Worm (Caenorhabditis elegans) whole organism, late embryonic: ENCODE data around the gene gldi-11.

Source experiments
- C08G9.2 ChIP-seq: sonication (generic microtip); optimal IDR thresholded peaks from 2 replicates; lab custom pipeline; 2016; ENCODE audit warnings: mild to moderate bottlenecking, missing genetic modification characterization, moderate library complexity, missing compliant biosample characterization
- K02D7.2 ChIP-seq: sonication (generic microtip); optimal IDR thresholded peaks from 2 replicates; lab custom pipeline; 2017; ENCODE audit warnings: mild to moderate bottlenecking, missing genetic modification characterization, missing compliant biosample characterization
- K09A11.1 ChIP-seq: sonication (generic microtip); optimal IDR thresholded peaks from 2 replicates; lab custom pipeline; 2017; ENCODE audit warnings: antibody characterized with exemption, mild to moderate bottlenecking, missing genetic modification characterization, missing compliant biosample characterization; ENCODE audit not compliant: insufficient read depth
- T23F11.4 ChIP-seq: fragments of 200-800 bp; sonication (Bioruptor generic); optimal IDR thresholded peaks from 2 replicates; lab custom pipeline; 2018; ENCODE audit warnings: mild to moderate bottlenecking, missing genetic modification characterization, missing compliant biosample characterization
- Y22D7AL.16 ChIP-seq: sonication (generic microtip); optimal IDR thresholded peaks from 2 replicates; lab custom pipeline; 2016; ENCODE audit warnings: missing genetic modification characterization, missing compliant biosample characterization
- ahr-1 ChIP-seq: sonication (generic microtip); optimal IDR thresholded peaks from 2 replicates; lab custom pipeline; 2016; ENCODE audit warnings: missing genetic modification characterization, missing compliant biosample characterization
- ama-1 ChIP-seq: fragments of 150-350 bp; optimal IDR thresholded peaks from 2 replicates; lab custom pipeline; 2014
- ceh-19 ChIP-seq: fragments of 200-800 bp; sonication (Bioruptor generic); optimal IDR thresholded peaks from 2 replicates; lab custom pipeline; 2018; ENCODE audit warnings: mild to moderate bottlenecking, missing genetic modification characterization, missing compliant biosample characterization
- ceh-2 ChIP-seq: sonication (generic microtip); optimal IDR thresholded peaks from 2 replicates; lab custom pipeline; 2016; ENCODE audit warnings: missing genotype, missing genetic modification characterization, missing compliant biosample characterization
- ceh-30 ChIP-seq: fragments of 150-350 bp; optimal IDR thresholded peaks from 2 replicates; lab custom pipeline; 2014; ENCODE audit warnings: missing biosample characterization, missing genetic modification characterization
- ceh-31 ChIP-seq: sonication (generic microtip); optimal IDR thresholded peaks from 2 replicates; lab custom pipeline; 2016; ENCODE audit warnings: missing genetic modification characterization, missing compliant biosample characterization
- ceh-34 ChIP-seq: sonication (generic microtip); optimal IDR thresholded peaks from 2 replicates; lab custom pipeline; 2016; ENCODE audit warnings: mild to moderate bottlenecking, missing genetic modification characterization, missing compliant biosample characterization
- ceh-45 ChIP-seq: fragments of 200-800 bp; sonication (Bioruptor generic); IDR thresholded peaks from 2 replicates; pipeline ENCODE4 v1.3.6; 2022; ENCODE audit warnings: missing genetic modification reagents, missing genetic modification characterization, missing compliant biosample characterization
- ceh-48 ChIP-seq: sonication (generic microtip); optimal IDR thresholded peaks from 2 replicates; lab custom pipeline; 2016; ENCODE audit warnings: missing genetic modification characterization, inconsistent platforms, missing compliant biosample characterization
- ceh-6 ChIP-seq: fragments of 200-800 bp; sonication (Bioruptor generic); optimal IDR thresholded peaks from 2 replicates; lab custom pipeline; 2018; ENCODE audit warnings: mild to moderate bottlenecking, missing genetic modification characterization, missing compliant biosample characterization
- ceh-9 ChIP-seq: sonication (generic microtip); optimal IDR thresholded peaks from 2 replicates; lab custom pipeline; 2016; ENCODE audit warnings: mild to moderate bottlenecking, missing genetic modification characterization, inconsistent platforms, missing compliant biosample characterization
- che-1 ChIP-seq: sonication (generic microtip); optimal IDR thresholded peaks from 2 replicates; lab custom pipeline; 2016; ENCODE audit warnings: mild to moderate bottlenecking, missing genetic modification characterization, missing compliant biosample characterization
- elt-4 ChIP-seq: sonication (generic microtip); optimal IDR thresholded peaks from 2 replicates; lab custom pipeline; 2016; ENCODE audit warnings: missing genetic modification characterization, missing compliant biosample characterization
- eyg-1 ChIP-seq: sonication (generic microtip); optimal IDR thresholded peaks from 2 replicates; lab custom pipeline; 2016; ENCODE audit warnings: missing genotype, missing genetic modification characterization, missing compliant biosample characterization
- fax-1 ChIP-seq: sonication (generic microtip); optimal IDR thresholded peaks from 2 replicates; lab custom pipeline; 2016; ENCODE audit warnings: missing genotype, missing genetic modification characterization, missing compliant biosample characterization
- fkh-10 ChIP-seq: fragments of 150-350 bp; optimal IDR thresholded peaks from 2 replicates; lab custom pipeline; 2014; ENCODE audit warnings: missing biosample characterization, missing genetic modification reagents, missing genetic modification characterization
- fkh-6 ChIP-seq: sonication (generic microtip); optimal IDR thresholded peaks from 2 replicates; lab custom pipeline; 2016; ENCODE audit warnings: missing genetic modification characterization, missing compliant biosample characterization
- gmeb-2 ChIP-seq: sonication (generic microtip); optimal IDR thresholded peaks from 2 replicates; lab custom pipeline; 2016; ENCODE audit warnings: missing genetic modification characterization, inconsistent platforms, missing compliant biosample characterization
- hlh-13 ChIP-seq: fragments of 200-800 bp; sonication (Bioruptor generic); optimal IDR thresholded peaks from 2 replicates; lab custom pipeline; 2018; ENCODE audit warnings: mild to moderate bottlenecking, missing genetic modification characterization, missing compliant biosample characterization
- hlh-15 ChIP-seq: sonication (generic microtip); optimal IDR thresholded peaks from 2 replicates; lab custom pipeline; 2016; ENCODE audit warnings: missing genetic modification characterization, missing compliant biosample characterization
- hlh-6 ChIP-seq: sonication (generic microtip); optimal IDR thresholded peaks from 2 replicates; lab custom pipeline; 2016; ENCODE audit warnings: missing genotype, missing genetic modification characterization, missing compliant biosample characterization
- hlh-8 ChIP-seq: sonication (generic microtip); optimal IDR thresholded peaks from 2 replicates; lab custom pipeline; 2016; ENCODE audit warnings: missing genotype, missing genetic modification characterization, missing compliant biosample characterization
- lim-6 ChIP-seq: sonication (generic microtip); optimal IDR thresholded peaks from 2 replicates; lab custom pipeline; 2016; ENCODE audit warnings: missing genetic modification characterization, missing compliant biosample characterization
- lin-11 ChIP-seq: fragments of 200-800 bp; sonication (Bioruptor generic); optimal IDR thresholded peaks from 2 replicates; lab custom pipeline; 2018; ENCODE audit warnings: mild to moderate bottlenecking, missing genetic modification characterization, missing compliant biosample characterization
- madf-2 ChIP-seq: sonication (generic microtip); optimal IDR thresholded peaks from 2 replicates; lab custom pipeline; 2017; ENCODE audit warnings: missing genetic modification characterization, missing compliant biosample characterization
- mec-3 ChIP-seq: sonication (generic microtip); optimal IDR thresholded peaks from 2 replicates; lab custom pipeline; 2016; ENCODE audit warnings: borderline replicate concordance, missing genetic modification characterization, missing compliant biosample characterization
- nhr-232 ChIP-seq: sonication (generic microtip); optimal IDR thresholded peaks from 2 replicates; lab custom pipeline; 2016; ENCODE audit warnings: missing genetic modification characterization, missing compliant biosample characterization
- npax-4 ChIP-seq: sonication (generic microtip); optimal IDR thresholded peaks from 2 replicates; lab custom pipeline; 2016; ENCODE audit warnings: missing genetic modification characterization, missing compliant biosample characterization
- pag-3 ChIP-seq: sonication (generic microtip); optimal IDR thresholded peaks from 2 replicates; lab custom pipeline; 2016; ENCODE audit warnings: missing compliant biosample characterization, missing genetic modification characterization, borderline replicate concordance
- pat-9 ChIP-seq: fragments of 200-800 bp; sonication (Bioruptor generic); optimal IDR thresholded peaks from 2 replicates; lab custom pipeline; 2018; ENCODE audit warnings: mild to moderate bottlenecking, missing genetic modification characterization, moderate library complexity, missing compliant biosample characterization
- pax-1 ChIP-seq: fragments of 150-350 bp; optimal IDR thresholded peaks from 2 replicates; lab custom pipeline; 2014; ENCODE audit warnings: missing biosample characterization, missing genetic modification characterization
- pha-4 ChIP-seq: fragments of 150-350 bp; optimal IDR thresholded peaks from 2 replicates; lab custom pipeline; 2018; ENCODE audit warnings: missing biosample characterization, missing genetic modification reagents, missing genetic modification characterization
- ref-2 ChIP-seq: sonication (generic microtip); optimal IDR thresholded peaks from 2 replicates; lab custom pipeline; 2016; ENCODE audit warnings: missing genetic modification characterization, missing compliant biosample characterization
- rnt-1 ChIP-seq: sonication (generic microtip); optimal IDR thresholded peaks from 2 replicates; lab custom pipeline; 2016; ENCODE audit warnings: missing genetic modification characterization, missing compliant biosample characterization
- sox-2 ChIP-seq: fragments of 200-800 bp; sonication (Bioruptor generic); IDR thresholded peaks from 2 replicates; pipeline ENCODE4 v1.3.6; 2022; ENCODE audit warnings: missing genetic modification reagents, missing genetic modification characterization, missing compliant biosample characterization
- sox-4 ChIP-seq: sonication (generic microtip); optimal IDR thresholded peaks from 2 replicates; lab custom pipeline; 2017; ENCODE audit warnings: mild to moderate bottlenecking, missing genetic modification characterization, inconsistent platforms, missing compliant biosample characterization
- tbx-7 ChIP-seq: sonication (generic microtip); optimal IDR thresholded peaks from 2 replicates; lab custom pipeline; 2016; ENCODE audit warnings: missing genotype, missing genetic modification characterization, missing compliant biosample characterization
- ttx-3 ChIP-seq: sonication (generic microtip); optimal IDR thresholded peaks from 2 replicates; lab custom pipeline; 2016; ENCODE audit warnings: missing genetic modification reagents, missing genetic modification characterization, missing compliant biosample characterization
- unc-3 ChIP-seq, 2 experiments: fragments of 200-800 bp in 1 of 2; sonication (Bioruptor generic) in 1 of 2; sonication (generic microtip) in 1 of 2; conservative IDR thresholded peaks in 1 of 2; optimal IDR thresholded peaks in 1 of 2; 2 replicates each; pipeline versions ENCODE4 v1.3.6 to Lab custom; 2016 to 2022; ENCODE audit warnings: missing compliant biosample characterization in 2 of 2, missing genetic modification characterization in 2 of 2, missing genetic modification reagents in 1 of 2
- unc-55 ChIP-seq: sonication (generic microtip); optimal IDR thresholded peaks from 2 replicates; lab custom pipeline; 2017; ENCODE audit warnings: missing biosample characterization, missing genetic modification reagents, missing genetic modification characterization
- zip-5 ChIP-seq: sonication (generic microtip); optimal IDR thresholded peaks from 2 replicates; lab custom pipeline; 2016; ENCODE audit warnings: missing genetic modification characterization, missing compliant biosample characterization
- ztf-16 ChIP-seq: sonication (generic microtip); optimal IDR thresholded peaks from 2 replicates; lab custom pipeline; 2017; ENCODE audit warnings: missing genetic modification characterization, missing compliant biosample characterization

The gldi-11 gene

DNA sequence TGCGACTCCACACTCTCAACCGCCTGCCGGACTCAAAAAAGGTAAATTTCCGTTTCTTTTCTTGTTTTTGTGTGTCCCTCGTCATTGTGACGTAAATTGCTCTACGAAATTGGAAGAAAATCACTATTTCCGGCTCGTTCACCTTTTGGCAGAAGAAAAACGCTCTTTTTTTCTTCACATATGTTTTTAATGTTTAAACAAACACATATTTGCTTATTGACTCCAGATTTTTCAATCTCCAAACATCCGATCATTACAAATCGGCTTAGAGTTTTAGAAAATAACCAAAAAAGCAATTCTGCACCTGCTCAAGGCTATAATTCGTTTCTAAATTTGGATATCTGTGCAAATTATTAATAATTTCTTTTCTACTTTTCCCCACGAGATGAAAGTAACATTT is 39.7 kb downstream of the gldi-11 start:
- no peak for TF ChIP-seq zip-5 (tag; lab: Kevin White, UChicago)
- TF ChIP-seq sox-4, result no peak
- TF ChIP-seq ceh-48 (tag; lab: Kevin White, UChicago), result no peak
- no peak for TF ChIP-seq pha-4
- no peak for TF ChIP-seq gmeb-2 (tag; lab: Kevin White, UChicago)

DNA sequence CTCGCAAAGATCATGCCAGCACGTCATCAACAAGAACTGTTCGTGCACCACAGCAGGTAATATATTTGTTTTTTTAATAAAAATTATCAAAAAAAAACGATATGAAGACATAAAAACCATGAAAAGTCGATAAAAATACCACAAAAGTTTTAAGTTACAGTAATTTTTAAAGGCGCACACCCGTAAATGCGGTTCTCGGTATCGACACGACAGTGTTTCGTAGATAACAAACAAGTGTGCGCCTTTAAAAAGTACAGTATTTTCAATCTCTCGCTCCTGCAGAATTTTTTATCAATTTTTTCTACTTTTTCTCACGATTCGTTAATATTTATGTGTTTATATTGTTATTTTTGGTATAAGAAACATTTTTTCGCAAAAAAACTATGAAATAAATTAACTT is 40.3 kb downstream of the gldi-11 start:
- TF ChIP-seq pha-4 (no peak), rnt-1 (tag; lab: Kevin White, UChicago) (no peak), ceh-6 (GFP tag; lab: Kevin White, UChicago) (no peak), sox-2 (no peak), madf-2 (tag; lab: Kevin White, UChicago) (no peak), sox-4 (no peak), hlh-13 (GFP tag; lab: Kevin White, UChicago) (no peak), ceh-19 (GFP tag; lab: Kevin White, UChicago) (no peak), pax-1 (tag; lab: Kevin White, UChicago) (no peak), hlh-6 (no peak), Y22D7AL.16 (no peak), tbx-7 (no peak), ceh-9 (tag; lab: Kevin White, UChicago) (no peak), ztf-16 (tag; lab: Kevin White, UChicago) (no peak), pat-9 (tag; lab: Kevin White, UChicago) (no peak), fkh-10 (no peak), nhr-232 (no peak), ama-1 (lab: Kevin White, UChicago) (no peak), hlh-8 (no peak)

DNA sequence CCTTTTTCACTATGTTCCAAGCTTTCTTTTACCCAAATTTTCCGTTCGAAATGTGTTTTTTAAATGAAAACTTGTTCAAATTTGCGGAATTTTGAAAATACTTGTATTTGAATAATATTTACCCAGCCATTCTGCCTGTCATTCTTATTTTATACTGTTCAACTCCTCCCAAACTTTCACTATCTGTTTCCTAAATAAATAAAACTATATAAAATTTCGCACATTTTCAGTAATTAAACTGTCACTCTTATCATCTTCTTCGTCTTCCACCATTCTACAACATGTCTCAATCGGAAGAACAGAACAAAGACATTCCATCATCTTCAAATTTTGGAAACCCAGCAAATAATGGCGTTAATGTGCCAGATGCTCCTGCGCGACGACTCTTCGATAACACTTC is 40.8 kb downstream of the gldi-11 start, which contains the start of gene btbd-10:
Gene btbd-10 (plus strand): TSS at position 231 of the 400 bp plus-strand sequence.
- TF ChIP-seq ceh-31 (tag; lab: Kevin White, UChicago), result no peak
- no peak for TF ChIP-seq ceh-45 (GFP tag; lab: Robert Waterston, UW)
- no peak for TF ChIP-seq sox-4
- no peak for TF ChIP-seq unc-55 (GFP tag; lab: Kevin White, UChicago)
- TF ChIP-seq ztf-16 (tag; lab: Kevin White, UChicago), result no peak
- no peak for TF ChIP-seq pat-9 (tag; lab: Kevin White, UChicago)
- no peak for TF ChIP-seq ama-1 (lab: Kevin White, UChicago)
- no peak for TF ChIP-seq npax-4
- no peak for TF ChIP-seq ttx-3 (tag; lab: Kevin White, UChicago)
- TF ChIP-seq ceh-30 (tag; lab: Kevin White, UChicago), result no peak
- no peak for TF ChIP-seq hlh-13 (GFP tag; lab: Kevin White, UChicago)
- TF ChIP-seq lin-11 (tag; lab: Kevin White, UChicago), result no peak
- no peak for TF ChIP-seq ref-2 (tag; lab: Kevin White, UChicago)
- TF ChIP-seq pax-1 (tag; lab: Kevin White, UChicago), result no peak
- no peak for TF ChIP-seq eyg-1
- TF ChIP-seq elt-4, result no peak
- no peak for TF ChIP-seq che-1 (tag; lab: Kevin White, UChicago)
- TF ChIP-seq pha-4, result no peak
- TF ChIP-seq ceh-2, result no peak

DNA sequence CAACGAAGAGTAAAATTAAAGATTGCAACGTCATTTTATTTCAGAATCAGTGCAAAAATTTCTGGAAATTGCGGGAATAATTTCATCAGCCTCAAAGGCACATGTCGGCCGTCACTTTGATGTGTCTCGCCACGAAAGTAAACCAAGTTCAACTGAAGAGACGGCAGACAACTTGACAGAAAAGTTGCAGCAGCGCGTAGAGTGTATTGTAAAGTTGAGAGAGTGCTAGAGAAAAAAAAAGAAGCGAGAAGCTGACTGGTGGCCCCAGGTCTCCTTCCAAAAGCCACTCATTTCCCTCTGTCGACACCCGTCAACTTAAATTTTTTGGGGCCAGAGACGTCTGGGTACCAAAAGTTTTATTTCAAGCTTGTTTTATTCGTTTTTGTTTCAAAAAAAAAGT is 41.3 kb downstream of the gldi-11 start:
- no peak for TF ChIP-seq sox-4
- no peak for TF ChIP-seq hlh-8
- TF ChIP-seq madf-2 (tag; lab: Kevin White, UChicago), result no peak
- no peak for TF ChIP-seq C08G9.2
- TF ChIP-seq che-1 (tag; lab: Kevin White, UChicago), result no peak
- no peak for TF ChIP-seq ceh-34 (tag; lab: Kevin White, UChicago)
- TF ChIP-seq unc-3 (GFP tag; conservative IDR thresholded peaks at IDR 0.05; lab: Robert Waterston, UW), result no peak
- no peak for TF ChIP-seq unc-3 (tag; optimal IDR thresholded peaks at IDR 0.05; lab: Kevin White, UChicago)
- TF ChIP-seq ahr-1 (tag; lab: Kevin White, UChicago), result no peak
- TF ChIP-seq fax-1 (tag; lab: Kevin White, UChicago), result no peak
- TF ChIP-seq T23F11.4 (GFP tag; lab: Kevin White, UChicago), result no peak
- TF ChIP-seq elt-4, result no peak
- no peak for TF ChIP-seq mec-3
- TF ChIP-seq hlh-13 (GFP tag; lab: Kevin White, UChicago), result no peak
- TF ChIP-seq pag-3, result no peak
- no peak for TF ChIP-seq K09A11.1 (tag; lab: Kevin White, UChicago)
- no peak for TF ChIP-seq ama-1 (lab: Kevin White, UChicago)
- no peak for TF ChIP-seq Y22D7AL.16
- TF ChIP-seq eyg-1, result no peak
- no peak for TF ChIP-seq K02D7.2
- no peak for TF ChIP-seq ceh-19 (GFP tag; lab: Kevin White, UChicago)
- TF ChIP-seq rnt-1 (tag; lab: Kevin White, UChicago), result peak; percentile 70
- TF ChIP-seq zip-5 (tag; lab: Kevin White, UChicago), result no peak
- no peak for TF ChIP-seq lim-6 (tag; lab: Kevin White, UChicago)
- TF ChIP-seq hlh-15 (tag; lab: Kevin White, UChicago), result no peak
- TF ChIP-seq fkh-6, result no peak
